Worm (Caenorhabditis elegans): Measurements from ENCODE around the gene C06E4.2.

ce11 chrIV:7324913-7325312 lies 48.2 kb downstream of the C06E4.2 start:
- no peak for TF ChIP-seq ama-1 (optimal IDR thresholded peaks at IDR 0.05)
- no peak for TF ChIP-seq ceh-36 (tag; optimal IDR thresholded peaks at IDR 0.05)
- TF ChIP-seq flt-1 (GFP tag; IDR thresholded peaks at IDR 0.05) = no peak
- TF ChIP-seq ceh-13 (GFP tag; optimal IDR thresholded peaks at IDR 0.05) = no peak
- TF ChIP-seq sea-1 (GFP tag; conservative IDR thresholded peaks at IDR 0.05) = no peak
- TF ChIP-seq B0310.2 (tag; optimal IDR thresholded peaks at IDR 0.05) = no peak
- TF ChIP-seq pes-1 (GFP tag; IDR thresholded peaks at IDR 0.05) = no peak
- TF ChIP-seq tbx-11 (GFP tag; IDR thresholded peaks at IDR 0.05) = no peak
- TF ChIP-seq hmg-4 (GFP tag; optimal IDR thresholded peaks at IDR 0.05) = no peak
- no peak for TF ChIP-seq aly-1 (tag; optimal IDR thresholded peaks at IDR 0.05)
- no peak for TF ChIP-seq ets-7 (tag; optimal IDR thresholded peaks at IDR 0.05)
- no peak for TF ChIP-seq tra-4 (tag; optimal IDR thresholded peaks at IDR 0.05)
